Worm (Caenorhabditis elegans): ENCODE results near the gene srw-136.

DNA sequence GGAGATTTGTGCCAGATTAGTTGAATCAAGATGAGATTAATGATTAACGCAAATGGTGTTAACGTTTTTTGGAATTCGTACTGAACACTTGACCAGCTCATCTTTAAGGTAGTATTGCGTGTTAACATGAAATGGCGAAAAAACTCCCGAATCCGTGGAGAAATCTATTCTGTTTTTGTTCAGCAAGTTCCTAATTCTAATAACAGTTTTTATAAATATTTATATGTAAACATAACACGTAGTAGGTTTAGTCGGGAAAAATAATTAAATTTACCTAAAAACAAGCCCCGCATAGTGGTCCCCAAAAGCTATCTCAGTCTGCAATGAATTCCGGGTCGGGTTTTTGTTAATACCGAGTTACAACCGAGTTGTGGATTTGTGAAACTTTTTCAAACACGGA lies 48.6 kb upstream of the srw-136 start, which contains the start of gene str-244:
- TF ChIP-seq ceh-6 (GFP tag; optimal IDR thresholded peaks at IDR 0.05) (no peak), nhr-11 (tag; optimal IDR thresholded peaks at IDR 0.05) (no peak), unc-55 (GFP tag; optimal IDR thresholded peaks at IDR 0.05) (no peak), tbx-7 (tag; optimal IDR thresholded peaks at IDR 0.05) (no peak), pqm-1 (tag; optimal IDR thresholded peaks at IDR 0.05) (no peak), zip-5 (tag; optimal IDR thresholded peaks at IDR 0.05) (no peak), K09A11.1 (tag; optimal IDR thresholded peaks at IDR 0.05; ENCODE audit: insufficient read depth) (no peak), syd-9 (tag; optimal IDR thresholded peaks at IDR 0.05) (no peak), pha-4 (tag; optimal IDR thresholded peaks at IDR 0.05) (no peak), ceh-48 (tag; optimal IDR thresholded peaks at IDR 0.05) (no peak), C08G9.2 (tag; optimal IDR thresholded peaks at IDR 0.05) (no peak)

Data from whole organism, late embryonic.